Fruit fly (Drosophila melanogaster) whole organism, embryonic: Measurements from ENCODE around the gene Egfrap.

Experiments
- Bteb2 ChIP-seq: fragments of 200-800 bp; sonication (Bioruptor generic); optimal IDR thresholded peaks from 2 replicates; lab custom pipeline; 2016; ENCODE audit warnings: missing biosample characterization, missing genetic modification characterization
- CG13624 ChIP-seq: fragments of 200-800 bp; sonication (Bioruptor generic); optimal IDR thresholded peaks from 2 replicates; lab custom pipeline; 2016; ENCODE audit warnings: missing biosample characterization, missing genetic modification characterization
- CG15011 ChIP-seq: fragments of 200-800 bp; sonication (Bioruptor generic); optimal IDR thresholded peaks from 3 replicates; lab custom pipeline; 2018; ENCODE audit warnings: missing biosample characterization, mild to moderate bottlenecking, missing genetic modification characterization
- CG15073 ChIP-seq: fragments of 200-800 bp; sonication (Bioruptor generic); optimal IDR thresholded peaks from 2 replicates; lab custom pipeline; 2016; ENCODE audit warnings: missing biosample characterization, missing genetic modification characterization
- CG16815 ChIP-seq: fragments of 200-800 bp; sonication (Bioruptor generic); optimal IDR thresholded peaks from 3 replicates; lab custom pipeline; 2017; ENCODE audit warnings: missing biosample characterization, mild to moderate bottlenecking, missing genetic modification characterization
- CG17361 ChIP-seq: fragments of 200-800 bp; sonication (Bioruptor generic); IDR thresholded peaks from 3 replicates; pipeline ENCODE4 v1.3.6; 2022; ENCODE audit warnings: missing biosample characterization, missing genetic modification characterization
- CG17385 ChIP-seq: fragments of 200-800 bp; sonication (Bioruptor generic); optimal IDR thresholded peaks from 3 replicates; lab custom pipeline; 2018; ENCODE audit warnings: missing biosample characterization, mild to moderate bottlenecking, missing genetic modification characterization
- CG17802 ChIP-seq: fragments of 200-800 bp; sonication (Bioruptor generic); optimal IDR thresholded peaks from 2 replicates; lab custom pipeline; 2018; ENCODE audit warnings: missing biosample characterization, mild to moderate bottlenecking, missing genetic modification characterization, moderate library complexity
- CG17829 ChIP-seq: fragments of 200-800 bp; optimal IDR thresholded peaks from 2 replicates; lab custom pipeline; 2019; ENCODE audit warnings: missing biosample characterization, mild to moderate bottlenecking, missing genetic modification characterization, moderate library complexity
- CG18599 ChIP-seq: fragments of 200-800 bp; sonication (Bioruptor generic); optimal IDR thresholded peaks from 3 replicates; lab custom pipeline; 2017; ENCODE audit warnings: missing biosample characterization, missing genetic modification characterization, mild to moderate bottlenecking, moderate library complexity, missing genetic modification reagents
- CG2889 ChIP-seq: fragments of 200-800 bp; sonication (Bioruptor generic); IDR thresholded peaks from 3 replicates; pipeline ENCODE4 v1.3.6; 2022; ENCODE audit warnings: missing biosample characterization, missing genetic modification characterization
- CG3065 ChIP-seq: fragments of 200-800 bp; sonication (Bioruptor generic); optimal IDR thresholded peaks from 2 replicates; lab custom pipeline; 2016; ENCODE audit warnings: missing biosample characterization, missing genetic modification characterization
- CG4707 ChIP-seq: fragments of 200-800 bp; sonication (Bioruptor generic); optimal IDR thresholded peaks from 2 replicates; lab custom pipeline; 2018; ENCODE audit warnings: missing biosample characterization, mild to moderate bottlenecking, missing genetic modification characterization, moderate library complexity
- CG6683 ChIP-seq: fragments of 200-800 bp; sonication (Bioruptor generic); optimal IDR thresholded peaks from 2 replicates; lab custom pipeline; 2017; ENCODE audit warnings: missing biosample characterization, mild to moderate bottlenecking, missing genetic modification characterization, missing genetic modification reagents
- CG9609 ChIP-seq: fragments of 200-800 bp; sonication (Bioruptor generic); optimal IDR thresholded peaks from 3 replicates; lab custom pipeline; 2016; ENCODE audit warnings: missing biosample characterization, missing genetic modification characterization
- CG9932 ChIP-seq: fragments of 200-800 bp; sonication (Bioruptor generic); IDR thresholded peaks from 2 replicates; pipeline ENCODE4 v1.3.6; 2022; ENCODE audit warnings: missing biosample characterization, missing genetic modification characterization
- Dref ChIP-seq: fragments of 200-800 bp; sonication (Bioruptor generic); IDR thresholded peaks from 2 replicates; pipeline ENCODE4 v1.3.6; 2022; ENCODE audit warnings: missing biosample characterization, missing genetic modification characterization
- Eip74EF ChIP-seq, 2 experiments: fragments of 200-800 bp in 1 of 2; fragments of >200 bp in 1 of 2; sonication (Bioruptor generic) in 1 of 2; optimal IDR thresholded peaks; 2 replicates each; lab custom pipeline; 2017 to 2019; ENCODE audit warnings: missing biosample characterization in 2 of 2, missing genetic modification characterization in 2 of 2, mild to moderate bottlenecking in 1 of 2, moderate library complexity in 1 of 2
- Fer2 ChIP-seq: fragments of 200-800 bp; sonication (Bioruptor generic); optimal IDR thresholded peaks from 2 replicates; lab custom pipeline; 2018; ENCODE audit warnings: missing biosample characterization, mild to moderate bottlenecking, missing genetic modification characterization, moderate library complexity
- Fer3 ChIP-seq: fragments of 200-800 bp; sonication (Bioruptor generic); optimal IDR thresholded peaks from 2 replicates; lab custom pipeline; 2018; ENCODE audit warnings: missing biosample characterization, mild to moderate bottlenecking, missing genetic modification characterization, moderate library complexity
- Gsc ChIP-seq: fragments of 200-800 bp; sonication (Bioruptor generic); IDR thresholded peaks from 2 replicates; pipeline ENCODE4 v1.3.6; 2022; ENCODE audit warnings: missing biosample characterization, missing genetic modification characterization
- Mrtf ChIP-seq: fragments of 200-800 bp; sonication (Bioruptor generic); IDR thresholded peaks from 3 replicates; pipeline ENCODE4 v1.3.6; 2022; ENCODE audit warnings: missing biosample characterization, missing genetic modification characterization
- NK7.1 ChIP-seq: fragments of 200-800 bp; sonication (Bioruptor generic); optimal IDR thresholded peaks from 3 replicates; lab custom pipeline; 2016; ENCODE audit warnings: missing biosample characterization, missing genetic modification characterization
- Nf-YC ChIP-seq: fragments of 200-800 bp; optimal IDR thresholded peaks from 3 replicates; lab custom pipeline; 2019; ENCODE audit warnings: missing biosample characterization, mild to moderate bottlenecking, missing genetic modification characterization, moderate library complexity
- TFAM ChIP-seq: fragments of 200-800 bp; sonication (Bioruptor generic); optimal IDR thresholded peaks from 2 replicates; lab custom pipeline; 2017; ENCODE audit warnings: missing biosample characterization, missing genetic modification characterization, inconsistent platforms
- Trl ChIP-seq, 3 experiments: fragments of >200 bp in 2 of 3; fragments of 200-800 bp in 1 of 3; sonication (Bioruptor generic) in 1 of 3; optimal IDR thresholded peaks; 2 replicates in 1 of 3; 3 replicates in 2 of 3; lab custom pipeline; 2016 to 2017; ENCODE audit warnings: missing biosample characterization in 1 of 3, missing genetic modification characterization in 1 of 3
- ab ChIP-seq: fragments of 200-800 bp; sonication (Bioruptor generic); optimal IDR thresholded peaks from 2 replicates; lab custom pipeline; 2016; ENCODE audit warnings: missing biosample characterization, missing genetic modification characterization
- ase ChIP-seq: fragments of 200-800 bp; sonication (Bioruptor generic); IDR thresholded peaks from 3 replicates; pipeline ENCODE4 v1.3.6; 2022; ENCODE audit warnings: missing biosample characterization, missing genetic modification characterization
- corto ChIP-seq: fragments of 200-800 bp; sonication (Bioruptor generic); optimal IDR thresholded peaks from 2 replicates; lab custom pipeline; 2016; ENCODE audit warnings: missing biosample characterization, mild to moderate bottlenecking, missing genetic modification characterization, moderate library complexity
- croc ChIP-seq: fragments of 200-800 bp; sonication (Bioruptor generic); conservative IDR thresholded peaks from 3 replicates; pipeline ENCODE4 v1.3.6; 2022; ENCODE audit warnings: missing biosample characterization, missing genetic modification characterization
- dimm ChIP-seq: fragments of 200-800 bp; sonication (Bioruptor generic); IDR thresholded peaks from 2 replicates; pipeline ENCODE4 v1.3.6; 2022; ENCODE audit warnings: missing biosample characterization, missing genetic modification characterization
- esg ChIP-seq: fragments of 200-800 bp; sonication (Bioruptor generic); conservative IDR thresholded peaks from 2 replicates; pipeline ENCODE4 v1.3.6; 2022; ENCODE audit warnings: missing biosample characterization, missing genetic modification characterization
- eve ChIP-seq, 2 experiments: fragments of >200 bp; optimal IDR thresholded peaks; 2 replicates each; lab custom pipeline; 2017; ENCODE audit warnings: missing biosample characterization in 2 of 2, missing genetic modification characterization in 2 of 2
- exex ChIP-seq: fragments of 200-800 bp; sonication (Bioruptor generic); optimal IDR thresholded peaks from 4 replicates; lab custom pipeline; 2018; ENCODE audit warnings: missing biosample characterization, mild to moderate bottlenecking, missing genetic modification characterization, moderate library complexity
- fd96Cb ChIP-seq: fragments of 200-800 bp; sonication (Bioruptor generic); optimal IDR thresholded peaks from 2 replicates; lab custom pipeline; 2018; ENCODE audit warnings: missing biosample characterization, mild to moderate bottlenecking, missing genetic modification characterization, moderate library complexity
- gem ChIP-seq: fragments of 200-800 bp; sonication (Bioruptor generic); optimal IDR thresholded peaks from 2 replicates; lab custom pipeline; 2019; ENCODE audit warnings: missing biosample characterization, mild to moderate bottlenecking, missing genetic modification characterization, moderate library complexity
- hb ChIP-seq: fragments of 200-800 bp; sonication (Bioruptor generic); IDR thresholded peaks from 3 replicates; pipeline ENCODE4 v1.3.6; 2022; ENCODE audit warnings: missing biosample characterization, missing genetic modification characterization; ENCODE audit not compliant: partially characterized antibody
- hth ChIP-seq: fragments of >200 bp; optimal IDR thresholded peaks from 2 replicates; lab custom pipeline; 2017; ENCODE audit warnings: inconsistent platforms
- jumu ChIP-seq: fragments of 200-800 bp; sonication (Bioruptor generic); optimal IDR thresholded peaks from 3 replicates; lab custom pipeline; 2016; ENCODE audit warnings: missing biosample characterization, missing genetic modification characterization
- klu ChIP-seq: fragments of 200-800 bp; sonication (Bioruptor generic); IDR thresholded peaks from 2 replicates; pipeline ENCODE4 v1.3.6; 2022; ENCODE audit warnings: missing biosample characterization, missing genetic modification characterization
- knrl ChIP-seq: fragments of 200-800 bp; sonication (Bioruptor generic); IDR thresholded peaks from 3 replicates; pipeline ENCODE4 v1.3.6; 2022; ENCODE audit warnings: missing biosample characterization, missing genetic modification characterization; ENCODE audit not compliant: partially characterized antibody
- odd ChIP-seq: fragments of 200-800 bp; sonication (Bioruptor generic); optimal IDR thresholded peaks from 2 replicates; lab custom pipeline; 2017; ENCODE audit warnings: missing biosample characterization, mild to moderate bottlenecking, missing genetic modification characterization
- pros ChIP-seq: fragments of 200-800 bp; sonication (Bioruptor generic); optimal IDR thresholded peaks from 3 replicates; lab custom pipeline; 2019; ENCODE audit warnings: missing biosample characterization, mild to moderate bottlenecking, missing genetic modification characterization, moderate library complexity
- sisA ChIP-seq: fragments of 200-800 bp; sonication (Bioruptor generic); IDR thresholded peaks from 2 replicates; pipeline ENCODE4 v1.3.6; 2022; ENCODE audit warnings: missing biosample characterization, missing genetic modification characterization
- tll ChIP-seq, 2 experiments: fragments of 200-800 bp in 1 of 2; fragments of >200 bp in 1 of 2; sonication (Bioruptor generic) in 1 of 2; optimal IDR thresholded peaks; 2 replicates each; lab custom pipeline; 2017 to 2019; ENCODE audit warnings: missing biosample characterization in 2 of 2, missing genetic modification characterization in 2 of 2, mild to moderate bottlenecking in 1 of 2, moderate library complexity in 1 of 2
- tna ChIP-seq: fragments of 200-800 bp; sonication (Bioruptor generic); IDR thresholded peaks from 2 replicates; pipeline ENCODE4 v1.3.6; 2022; ENCODE audit warnings: missing biosample characterization, missing genetic modification characterization; ENCODE audit not compliant: partially characterized antibody
- unc-4 ChIP-seq: fragments of 200-800 bp; sonication (Bioruptor generic); IDR thresholded peaks from 2 replicates; pipeline ENCODE4 v1.3.6; 2022; ENCODE audit warnings: missing biosample characterization, missing genetic modification characterization; ENCODE audit not compliant: partially characterized antibody
- unpg ChIP-seq: fragments of 200-800 bp; sonication (Bioruptor generic); optimal IDR thresholded peaks from 3 replicates; lab custom pipeline; 2018; ENCODE audit warnings: missing biosample characterization, mild to moderate bottlenecking, missing genetic modification characterization, moderate library complexity
- vvl ChIP-seq: fragments of 200-800 bp; sonication (Bioruptor generic); IDR thresholded peaks from 2 replicates; pipeline ENCODE4 v1.3.6; 2022; ENCODE audit warnings: missing biosample characterization, missing genetic modification characterization
- zen2 ChIP-seq: fragments of 200-800 bp; sonication (Bioruptor generic); IDR thresholded peaks from 3 replicates; pipeline ENCODE4 v1.3.6; 2022; ENCODE audit warnings: missing biosample characterization, missing genetic modification characterization; ENCODE audit not compliant: partially characterized antibody

Egfrap gene

DNA sequence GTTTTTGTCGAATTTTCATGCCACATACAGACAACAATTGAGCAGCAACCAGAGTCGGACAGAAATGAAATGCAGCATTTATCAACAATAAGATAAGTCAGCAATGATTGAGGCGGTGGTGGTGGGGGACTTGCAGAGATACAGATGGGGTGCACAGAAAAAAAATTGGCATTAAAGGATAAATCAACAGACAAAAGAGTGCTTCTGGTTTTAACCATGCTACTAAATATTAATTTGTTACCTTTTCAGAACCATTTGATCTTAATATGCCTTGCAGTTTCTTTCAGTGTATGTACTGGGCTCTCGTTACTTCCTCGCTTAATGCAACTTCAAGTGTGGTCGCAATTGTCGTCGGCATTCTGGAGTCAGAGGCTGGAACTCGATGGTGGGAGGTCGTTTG lies 38.2 kb upstream of the Egfrap start (continued):
- TF ChIP-seq CG17829 (tag; lab: Kevin White, UChicago) (peak; percentile 80), croc (peak; percentile 43; the same call in 2 of the 3 replicates), dimm (GFP tag; lab: Robert Waterston, UW) (no peak), CG13624 (no peak), fd96Cb (tag; lab: Kevin White, UChicago) (peak; percentile 77), CG3065 (GFP tag; lab: Kevin White, UChicago) (no peak), corto (GFP tag; lab: Kevin White, UChicago) (no peak), gem (peak; percentile 62), knrl (no peak), tll (GFP tag; optimal IDR thresholded peaks at IDR 0.05; lab: Kevin White, UChicago) (no peak), CG9932 (GFP tag; lab: Robert Waterston, UW) (no peak), Fer3 (tag; lab: Kevin White, UChicago) (no peak), CG15073 (GFP tag; lab: Kevin White, UChicago) (no peak), exex (tag; lab: Kevin White, UChicago) (no peak), CG9609 (GFP tag; lab: Kevin White, UChicago) (peak; percentile 21), CG17802 (tag; lab: Kevin White, UChicago) (peak; percentile 23), Trl (optimal IDR thresholded peaks at IDR 0.05; lab: Kevin White, UChicago) (no peak), Trl (GFP tag; optimal IDR thresholded peaks at IDR 0.05; lab: Kevin White, UChicago) (peak; percentile 23), CG2889 (GFP tag; lab: Robert Waterston, UW) (no peak), jumu (GFP tag; lab: Kevin White, UChicago) (peak; percentile 22), Bteb2 (GFP tag; lab: Kevin White, UChicago) (no peak), NK7.1 (GFP tag; lab: Kevin White, UChicago) (peak; percentile 42), Dref (GFP tag; lab: Robert Waterston, UW) (no peak), CG15011 (GFP tag; lab: Kevin White, UChicago) (peak; percentile 13), Eip74EF (GFP tag; optimal IDR thresholded peaks at IDR 0.05; lab: Kevin White, UChicago) (no peak), tna (GFP tag; lab: Robert Waterston, UW) (no peak), CG16815 (GFP tag; lab: Kevin White, UChicago) (peak; percentile 33), sisA (GFP tag; lab: Robert Waterston, UW) (peak; percentile 79), ase (0 out of 3 replicates have a peak, but pooled peaks have one; percentile 46), Fer2 (tag; lab: Kevin White, UChicago) (no peak), odd (GFP tag; lab: Kevin White, UChicago) (no peak), TFAM (GFP tag; lab: Kevin White, UChicago) (no peak), Nf-YC (tag; lab: Kevin White, UChicago) (no peak), CG4707 (GFP tag; lab: Kevin White, UChicago) (no peak), CG18599 (GFP tag; lab: Kevin White, UChicago) (no peak), unc-4 (GFP tag; lab: Robert Waterston, UW) (no peak), klu (GFP tag; lab: Robert Waterston, UW) (0 out of 2 replicates have a peak, but pooled peaks have one; percentile 12), CG17385 (GFP tag; lab: Kevin White, UChicago) (no peak), zen2 (GFP tag; lab: Robert Waterston, UW) (no peak), Gsc (peak; percentile 44; the same call in 1 of the 2 replicates), vvl (peak; percentile 74), unpg (peak; percentile 24), Mrtf (GFP tag; lab: Robert Waterston, UW) (peak; percentile 40; the same call in 1 of the 3 replicates), CG17361 (peak; percentile 34; the same call in 1 of the 3 replicates), CG6683 (GFP tag; lab: Kevin White, UChicago) (no peak), eve (GFP tag; optimal IDR thresholded peaks at IDR 0.05; lab: Kevin White, UChicago) (peak in 1 of 2 experiments; percentile 77), esg (peak; percentile 23; the same call in 1 of the 2 replicates), ab (no peak), hb (GFP tag; lab: Robert Waterston, UW) (no peak), hth (lab: Kevin White, UChicago) (no peak), pros (GFP tag; lab: Kevin White, UChicago) (no peak)
